Fruit fly (Drosophila melanogaster) whole organism: ENCODE data around the gene CG13937.

Source experiments
- CG8478 ChIP-seq: fragments of >200 bp; optimal IDR thresholded peaks from 2 replicates; lab custom pipeline; 2018; ENCODE audit warnings: inconsistent platforms
- Dll ChIP-seq: fragments of >200 bp; optimal IDR thresholded peaks from 2 replicates; lab custom pipeline; 2017

- no peak for TF ChIP-seq Dll (lab: Kevin White, UChicago)
- TF ChIP-seq CG8478 (lab: Kevin White, UChicago): no peak
Observed at dm6 chr3L:1910107-1910506, 27.3 kb upstream of the CG13937 start, which contains the start of gene dsb.
